Fruit fly (Drosophila melanogaster) whole organism, embryonic: ENCODE measurements around the gene VhaSFD.
A peak's percentile ranks its signal among the peaks of the same experiment; 100 is the strongest.

Experiments used
- Asciz ChIP-seq: fragments of 200-800 bp; sonication (Bioruptor generic); optimal IDR thresholded peaks from 2 replicates; lab custom pipeline; 2017; ENCODE audit warnings: missing biosample characterization, mild to moderate bottlenecking, missing genetic modification characterization, missing genetic modification reagents
- Awh ChIP-seq: fragments of 200-800 bp; sonication (Bioruptor generic); IDR thresholded peaks from 2 replicates; pipeline ENCODE4, ENCODE4 v1.3.6; 2022; ENCODE audit warnings: missing biosample characterization, missing genetic modification characterization
- Blimp-1 ChIP-seq: fragments of 200-800 bp; sonication (Bioruptor generic); optimal IDR thresholded peaks from 3 replicates; lab custom pipeline; 2018; ENCODE audit warnings: missing biosample characterization, missing genetic modification characterization, mild to moderate bottlenecking, moderate library complexity, missing genetic modification reagents
- CG10274 ChIP-seq: fragments of 200-800 bp; sonication (Bioruptor generic); optimal IDR thresholded peaks from 3 replicates; lab custom pipeline; 2017; ENCODE audit warnings: missing biosample characterization, mild to moderate bottlenecking, missing genetic modification characterization
- CG10462 ChIP-seq: fragments of 200-800 bp; sonication (Bioruptor generic); optimal IDR thresholded peaks from 2 replicates; lab custom pipeline; 2016; ENCODE audit warnings: missing biosample characterization, missing genetic modification characterization
- CG10543 ChIP-seq: fragments of 200-800 bp; sonication (Bioruptor generic); optimal IDR thresholded peaks from 3 replicates; lab custom pipeline; 2017; ENCODE audit warnings: missing biosample characterization, mild to moderate bottlenecking, missing genetic modification characterization, moderate library complexity
- CG12071 ChIP-seq: fragments of 200-800 bp; sonication (Bioruptor generic); optimal IDR thresholded peaks from 3 replicates; lab custom pipeline; 2018; ENCODE audit warnings: missing biosample characterization, mild to moderate bottlenecking, missing genetic modification characterization
- CG12942 ChIP-seq: fragments of 200-800 bp; sonication (Bioruptor generic); optimal IDR thresholded peaks from 3 replicates; lab custom pipeline; 2016; ENCODE audit warnings: missing biosample characterization, missing genetic modification characterization
- CG13894 ChIP-seq: fragments of 200-800 bp; sonication (Bioruptor generic); optimal IDR thresholded peaks from 3 replicates; lab custom pipeline; 2018; ENCODE audit warnings: missing biosample characterization, mild to moderate bottlenecking, missing genetic modification characterization, moderate library complexity
- CG14050 ChIP-seq: fragments of 200-800 bp; sonication (Bioruptor generic); IDR thresholded peaks from 3 replicates; pipeline ENCODE4 v1.3.6; 2022; ENCODE audit warnings: missing biosample characterization, missing genetic modification characterization
- CG14860 ChIP-seq: fragments of 200-800 bp; sonication (Bioruptor generic); IDR thresholded peaks from 3 replicates; pipeline ENCODE4 v1.3.6; 2022; ENCODE audit warnings: missing biosample characterization, missing genetic modification characterization; ENCODE audit not compliant: partially characterized antibody
- CG14965 ChIP-seq: fragments of 200-800 bp; sonication (Bioruptor generic); optimal IDR thresholded peaks from 2 replicates; lab custom pipeline; 2016; ENCODE audit warnings: missing biosample characterization, missing genetic modification characterization, borderline replicate concordance
- CG2129 ChIP-seq: fragments of 200-800 bp; sonication (Bioruptor generic); IDR thresholded peaks from 2 replicates; pipeline ENCODE4 v1.3.6; 2022; ENCODE audit warnings: missing biosample characterization, missing genetic modification characterization; ENCODE audit not compliant: partially characterized antibody
- CG2199 ChIP-seq: fragments of 200-800 bp; sonication (Bioruptor generic); IDR thresholded peaks from 3 replicates; pipeline ENCODE4 v1.3.6; 2022; ENCODE audit warnings: missing biosample characterization, missing genetic modification characterization
- CG33213 ChIP-seq: fragments of 200-800 bp; sonication (Bioruptor generic); optimal IDR thresholded peaks from 3 replicates; lab custom pipeline; 2016; ENCODE audit warnings: missing biosample characterization, missing genetic modification characterization
- CG4424 ChIP-seq: fragments of 200-800 bp; sonication (Bioruptor generic); optimal IDR thresholded peaks from 3 replicates; lab custom pipeline; 2016; ENCODE audit warnings: missing biosample characterization, missing genetic modification characterization
- CG6791 ChIP-seq: fragments of 200-800 bp; sonication (Bioruptor generic); IDR thresholded peaks from 3 replicates; pipeline ENCODE4 v1.3.6; 2022; ENCODE audit warnings: missing biosample characterization, missing genetic modification characterization; ENCODE audit not compliant: partially characterized antibody
- CG7839 ChIP-seq: fragments of 200-800 bp; sonication (Bioruptor generic); optimal IDR thresholded peaks from 3 replicates; lab custom pipeline; 2018; ENCODE audit warnings: missing biosample characterization, mild to moderate bottlenecking, missing genetic modification characterization, moderate library complexity
- CG7928 ChIP-seq: fragments of 200-800 bp; sonication (Bioruptor generic); optimal IDR thresholded peaks from 2 replicates; lab custom pipeline; 2017; ENCODE audit warnings: missing biosample characterization, mild to moderate bottlenecking, missing genetic modification characterization
- CG7963 ChIP-seq: fragments of 200-800 bp; sonication (Bioruptor generic); IDR thresholded peaks from 3 replicates; pipeline ENCODE4 v1.3.6; 2022; ENCODE audit warnings: missing biosample characterization, missing genetic modification characterization; ENCODE audit not compliant: partially characterized antibody
- CG8089 ChIP-seq: fragments of 200-800 bp; sonication (Bioruptor generic); optimal IDR thresholded peaks from 3 replicates; lab custom pipeline; 2016; ENCODE audit warnings: missing biosample characterization, missing genetic modification characterization
- CG8944 ChIP-seq: fragments of 200-800 bp; sonication (Bioruptor generic); optimal IDR thresholded peaks from 3 replicates; lab custom pipeline; 2016; ENCODE audit warnings: missing biosample characterization, missing genetic modification characterization
- CG9215 ChIP-seq: fragments of 200-800 bp; sonication (Bioruptor generic); IDR thresholded peaks from 2 replicates; pipeline ENCODE4 v1.3.6; 2022; ENCODE audit warnings: missing biosample characterization, missing genetic modification characterization
- CHES-1-like ChIP-seq: fragments of 200-800 bp; sonication (Bioruptor generic); optimal IDR thresholded peaks from 2 replicates; lab custom pipeline; 2016; ENCODE audit warnings: missing biosample characterization, missing genetic modification characterization
- CTCF ChIP-seq: fragments of 200-800 bp; sonication (Bioruptor generic); optimal IDR thresholded peaks from 2 replicates; lab custom pipeline; 2017; ENCODE audit warnings: missing biosample characterization, mild to moderate bottlenecking, missing genetic modification characterization, moderate library complexity
- CkIIα-i1 ChIP-seq: fragments of 200-800 bp; sonication (Bioruptor generic); IDR thresholded peaks from 2 replicates; pipeline ENCODE4 v1.3.6; 2022; ENCODE audit warnings: missing biosample characterization, missing genetic modification characterization
- Dip2 ChIP-seq: fragments of 200-800 bp; sonication (Bioruptor generic); IDR thresholded peaks from 2 replicates; pipeline ENCODE4 v1.3.6; 2022; ENCODE audit warnings: missing biosample characterization, missing genetic modification characterization
- Dref ChIP-seq: fragments of 200-800 bp; sonication (Bioruptor generic); IDR thresholded peaks from 2 replicates; pipeline ENCODE4 v1.3.6; 2022; ENCODE audit warnings: missing biosample characterization, missing genetic modification characterization
- Ets65A ChIP-seq: fragments of 200-800 bp; sonication (Bioruptor generic); peaks from one replicate; lab custom pipeline; 2016; ENCODE audit warnings: missing biosample characterization, missing genetic modification characterization
- Hr39 ChIP-seq: fragments of >200 bp; optimal IDR thresholded peaks from 2 replicates; lab custom pipeline; 2017
- Jarid2 ChIP-seq: fragments of 200-800 bp; sonication (Bioruptor generic); optimal IDR thresholded peaks from 3 replicates; lab custom pipeline; 2017; ENCODE audit warnings: mild to moderate bottlenecking, missing biosample characterization, missing genetic modification reagents, missing genetic modification characterization
- Lhr ChIP-seq: fragments of 200-800 bp; sonication (Bioruptor generic); optimal IDR thresholded peaks from 3 replicates; lab custom pipeline; 2017; ENCODE audit warnings: mild to moderate bottlenecking, missing biosample characterization, missing genetic modification reagents, missing genetic modification characterization
- MBD-R2 ChIP-seq: fragments of 200-800 bp; sonication (Bioruptor generic); IDR thresholded peaks from 2 replicates; pipeline ENCODE4 v1.3.6; 2022; ENCODE audit warnings: missing biosample characterization, missing genetic modification characterization
- Nf-YC ChIP-seq: fragments of 200-800 bp; optimal IDR thresholded peaks from 3 replicates; lab custom pipeline; 2019; ENCODE audit warnings: missing biosample characterization, mild to moderate bottlenecking, missing genetic modification characterization, moderate library complexity
- Scr ChIP-seq: fragments of 200-800 bp; sonication (Bioruptor generic); IDR thresholded peaks from 2 replicates; pipeline ENCODE4 v1.3.6; 2022; ENCODE audit warnings: missing biosample characterization, missing genetic modification characterization; ENCODE audit not compliant: partially characterized antibody
- Taf1 ChIP-seq: fragments of 200-800 bp; sonication (Bioruptor generic); IDR thresholded peaks from 2 replicates; pipeline ENCODE4 v1.3.6; 2022; ENCODE audit warnings: missing biosample characterization, missing genetic modification characterization
- aop ChIP-seq: fragments of 200-800 bp; sonication (Bioruptor generic); IDR thresholded peaks from 2 replicates; pipeline ENCODE4 v1.3.6; 2022; ENCODE audit warnings: missing biosample characterization, missing genetic modification characterization
- cad ChIP-seq: fragments of >200 bp; optimal IDR thresholded peaks from 2 replicates; lab custom pipeline; 2017; ENCODE audit warnings: missing biosample characterization, missing genetic modification characterization
- chm ChIP-seq: fragments of 200-800 bp; sonication (Bioruptor generic); IDR thresholded peaks from 2 replicates; pipeline ENCODE4 v1.3.6; 2022; ENCODE audit warnings: missing biosample characterization, missing genetic modification characterization
- dan ChIP-seq: fragments of 200-800 bp; sonication (Bioruptor generic); IDR thresholded peaks from 2 replicates; pipeline ENCODE4 v1.3.6; 2022; ENCODE audit warnings: missing biosample characterization, missing genetic modification characterization
- exex ChIP-seq: fragments of 200-800 bp; sonication (Bioruptor generic); optimal IDR thresholded peaks from 4 replicates; lab custom pipeline; 2018; ENCODE audit warnings: missing biosample characterization, mild to moderate bottlenecking, missing genetic modification characterization, moderate library complexity
- hkb ChIP-seq, 2 experiments: fragments of 200-800 bp in 1 of 2; fragments of >200 bp in 1 of 2; sonication (Bioruptor generic) in 1 of 2; IDR thresholded peaks in 1 of 2; optimal IDR thresholded peaks in 1 of 2; 2 replicates each; pipeline versions ENCODE4 v1.3.6 to Lab custom; 2017 to 2022; ENCODE audit warnings: missing biosample characterization in 1 of 2, missing genetic modification characterization in 1 of 2
- mirr ChIP-seq: fragments of 200-800 bp; sonication (Bioruptor generic); optimal IDR thresholded peaks from 3 replicates; lab custom pipeline; 2018; ENCODE audit warnings: missing biosample characterization, mild to moderate bottlenecking, missing genetic modification characterization
- nau ChIP-seq: fragments of 200-800 bp; sonication (Bioruptor generic); optimal IDR thresholded peaks from 3 replicates; lab custom pipeline; 2017; ENCODE audit warnings: missing biosample characterization, mild to moderate bottlenecking, missing genetic modification characterization, missing genetic modification reagents
- pfk ChIP-seq: fragments of 200-800 bp; sonication (Bioruptor generic); optimal IDR thresholded peaks from 2 replicates; lab custom pipeline; 2018; ENCODE audit warnings: missing biosample characterization, mild to moderate bottlenecking, missing genetic modification characterization, moderate library complexity
- stwl ChIP-seq: fragments of 200-800 bp; sonication (Bioruptor generic); optimal IDR thresholded peaks from 3 replicates; lab custom pipeline; 2018; ENCODE audit warnings: missing biosample characterization, mild to moderate bottlenecking, missing genetic modification characterization, moderate library complexity
- tap ChIP-seq: fragments of 200-800 bp; optimal IDR thresholded peaks from 3 replicates; lab custom pipeline; 2019; ENCODE audit warnings: missing biosample characterization, mild to moderate bottlenecking, missing genetic modification characterization, moderate library complexity
- tna ChIP-seq: fragments of 200-800 bp; sonication (Bioruptor generic); IDR thresholded peaks from 2 replicates; pipeline ENCODE4 v1.3.6; 2022; ENCODE audit warnings: missing biosample characterization, missing genetic modification characterization; ENCODE audit not compliant: partially characterized antibody
- zfh2 ChIP-seq: fragments of 200-800 bp; sonication (Bioruptor generic); optimal IDR thresholded peaks from 2 replicates; lab custom pipeline; 2016; ENCODE audit warnings: missing biosample characterization, missing genetic modification characterization

The VhaSFD gene

DNA sequence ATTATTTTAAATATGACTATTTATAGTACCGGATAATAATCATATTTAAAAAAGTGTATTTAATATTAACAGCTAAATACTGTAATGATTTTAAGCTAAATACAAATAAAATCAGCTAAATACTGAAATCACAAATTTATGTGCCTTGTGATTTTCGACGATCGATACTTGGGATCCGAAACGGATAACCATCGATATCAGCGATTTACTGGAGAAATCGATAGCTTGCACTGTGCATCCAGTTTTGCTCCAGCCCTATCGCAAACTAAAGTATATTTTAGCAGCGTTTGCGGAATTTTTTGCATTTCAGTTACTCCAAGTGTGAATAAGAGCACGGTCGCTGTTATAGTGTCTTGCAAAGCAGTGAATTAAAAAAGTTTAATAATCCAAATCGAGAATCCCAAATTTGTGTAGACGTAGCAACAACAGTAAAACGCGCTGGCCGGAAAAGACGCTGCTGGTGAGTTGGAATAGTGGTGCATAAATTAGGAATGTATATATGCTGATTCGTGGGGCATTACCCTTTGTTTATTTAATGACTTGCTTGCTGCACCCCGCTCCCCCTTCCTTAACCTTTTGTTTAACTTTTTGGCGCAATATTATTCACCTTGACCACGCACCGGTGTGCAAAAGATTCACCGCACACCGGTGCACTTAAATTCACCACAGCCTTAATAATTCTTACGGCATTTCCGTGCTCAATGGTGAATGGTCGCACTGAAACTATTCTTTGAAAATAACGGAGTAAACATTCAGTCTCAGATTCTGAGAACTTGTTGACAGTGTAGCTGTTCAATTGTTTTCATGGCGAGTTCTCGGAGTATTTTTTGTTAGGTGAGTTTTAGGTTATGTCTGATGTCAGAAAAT lies 47.6 kb downstream of the VhaSFD start, which contains the start of the genes grp and squ (continued):
- TF ChIP-seq CHES-1-like = peak; percentile 31
- TF ChIP-seq Awh = no peak
- peak; percentile 54 for TF ChIP-seq Jarid2
- TF ChIP-seq CG2199 (GFP tag; lab: Robert Waterston, UW) = no peak
- TF ChIP-seq Lhr (GFP tag; lab: Kevin White, UChicago) = peak; percentile 22
- TF ChIP-seq Taf1 = no peak
- TF ChIP-seq CG10543 = peak; percentile 27
- TF ChIP-seq CG4424 = no peak
- TF ChIP-seq CG33213 (GFP tag; lab: Kevin White, UChicago) = peak; percentile 39
- TF ChIP-seq CG7839 (tag; lab: Kevin White, UChicago) = peak; percentile 17
- no peak for TF ChIP-seq CG13894 (tag; lab: Kevin White, UChicago)
- TF ChIP-seq CG14050 (GFP tag; lab: Robert Waterston, UW) = no peak
- TF ChIP-seq CG2129 (GFP tag; lab: Robert Waterston, UW) = peak; percentile 61
- peak; percentile 97 for TF ChIP-seq Dref (GFP tag; lab: Robert Waterston, UW)
- no peak for TF ChIP-seq Hr39 (lab: Kevin White, UChicago)
- TF ChIP-seq zfh2 (GFP tag; lab: Kevin White, UChicago) = no peak
- no peak for TF ChIP-seq CG10274 (GFP tag; lab: Kevin White, UChicago)
- peak; percentile 99 for TF ChIP-seq tna (GFP tag; lab: Robert Waterston, UW)
- peak; percentile 21 for TF ChIP-seq Asciz (GFP tag; lab: Kevin White, UChicago)
- peak; percentile 97 for TF ChIP-seq CG14860 (GFP tag; lab: Robert Waterston, UW)
- TF ChIP-seq CG12071 = no peak
- TF ChIP-seq hkb (optimal IDR thresholded peaks at IDR 0.05; lab: Kevin White, UChicago) = no peak
- TF ChIP-seq hkb (GFP tag; IDR thresholded peaks at IDR 0.05; lab: Robert Waterston, UW) = 0 out of 2 replicates have a peak, but pooled peaks have one; percentile 8
- TF ChIP-seq CTCF = peak; percentile 36
- TF ChIP-seq Blimp-1 (GFP tag; lab: Kevin White, UChicago) = no peak
- TF ChIP-seq Nf-YC (tag; lab: Kevin White, UChicago) = no peak
- no peak for TF ChIP-seq CG14965 (GFP tag; lab: Kevin White, UChicago)
- peak; percentile 94 for TF ChIP-seq Scr (GFP tag; lab: Robert Waterston, UW)
- TF ChIP-seq CG8944 (GFP tag; lab: Kevin White, UChicago) = no peak
- TF ChIP-seq CG9215 (GFP tag; lab: Robert Waterston, UW) = no peak
- peak; percentile 98 for TF ChIP-seq CG6791
- no peak for TF ChIP-seq aop
- peak; percentile 9; the same call in 1 of the 2 replicates for TF ChIP-seq CkIIα-i1 (GFP tag; lab: Robert Waterston, UW)
- peak; percentile 9 for TF ChIP-seq pfk
- no peak for TF ChIP-seq dan
- no peak; the same call in none of the 2 replicates for TF ChIP-seq MBD-R2 (GFP tag; lab: Robert Waterston, UW)
- no peak for TF ChIP-seq CG8089 (GFP tag; lab: Kevin White, UChicago)
- no peak for TF ChIP-seq cad (GFP tag; lab: Kevin White, UChicago)
- peak; percentile 92 for TF ChIP-seq CG7928
- TF ChIP-seq CG10462 = no peak
- TF ChIP-seq Dip2 (GFP tag; lab: Robert Waterston, UW) = no peak
- TF ChIP-seq mirr (GFP tag; lab: Kevin White, UChicago) = no peak
- peak; percentile 15 for TF ChIP-seq nau (GFP tag; lab: Kevin White, UChicago)
- no peak for TF ChIP-seq chm (GFP tag; lab: Robert Waterston, UW)
- TF ChIP-seq CG7963 (GFP tag; lab: Robert Waterston, UW) = peak; percentile 98
- no peak for TF ChIP-seq tap (tag; lab: Kevin White, UChicago)
- TF ChIP-seq stwl (tag; lab: Kevin White, UChicago) = peak; percentile 76
- TF ChIP-seq Ets65A = no peak
- no peak for TF ChIP-seq exex
- TF ChIP-seq CG12942 (GFP tag; lab: Kevin White, UChicago) = no peak
